Worm (Caenorhabditis elegans) whole organism, L1 larva: ENCODE results near the gene ckb-1.

Experiments used
- ama-1 ChIP-seq: fragments of 150-350 bp; optimal IDR thresholded peaks from 2 replicates; lab custom pipeline; 2014
- egl-13 ChIP-seq: sonication (generic microtip); optimal IDR thresholded peaks from 2 replicates; lab custom pipeline; 2016; ENCODE audit warnings: missing genotype, missing genetic modification reagents, missing genetic modification characterization, missing compliant biosample characterization
- elt-3 ChIP-seq, 6 experiments: fragments of 150-350 bp in 1 of 6; sonication (generic microtip); optimal IDR thresholded peaks; 2 replicates each; lab custom pipeline; 2017 to 2018; ENCODE audit warnings: missing biosample characterization in 6 of 6, missing genetic modification characterization in 6 of 6, inconsistent platforms in 1 of 6
- tlp-1 ChIP-seq: fragments of 150-350 bp; optimal IDR thresholded peaks from 2 replicates; lab custom pipeline; 2014; ENCODE audit warnings: missing biosample characterization, missing genetic modification characterization
- zag-1 ChIP-seq: fragments of 150-350 bp; optimal IDR thresholded peaks from 2 replicates; lab custom pipeline; 2014; ENCODE audit warnings: missing biosample characterization, missing genetic modification characterization
- ztf-11 ChIP-seq, 2 experiments: sonication (generic microtip); optimal IDR thresholded peaks; 2 replicates each; lab custom pipeline; 2016 to 2017; ENCODE audit warnings: missing genetic modification characterization in 2 of 2, missing biosample characterization in 1 of 2, missing compliant biosample characterization in 1 of 2

DNA sequence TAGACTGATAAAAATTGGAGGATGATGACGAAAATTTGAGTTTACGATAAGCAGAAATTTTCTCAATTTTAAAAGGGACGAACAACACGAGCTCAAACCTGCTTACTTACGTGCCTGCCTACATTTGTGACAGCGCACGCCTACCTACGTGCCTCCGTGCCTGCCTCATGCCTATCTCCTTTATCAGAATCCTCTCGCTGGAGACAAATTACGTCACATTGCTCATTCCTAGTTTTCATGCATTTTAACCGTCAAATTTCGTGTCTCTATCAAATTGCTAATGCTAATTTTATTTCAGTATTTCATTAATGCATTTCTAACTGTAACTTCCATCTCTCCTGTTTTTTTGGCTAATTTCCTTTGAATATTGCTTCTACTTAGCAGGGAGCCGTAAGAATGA lies 16.3 kb downstream of the ckb-1 start, which contains the start of gene pals-27:
- no peak for TF ChIP-seq zag-1 (tag; lab: Kevin White, UChicago)
- no peak for TF ChIP-seq elt-3 (tag; optimal IDR thresholded peaks at IDR 0.05; lab: Kevin White, UChicago)
- no peak for TF ChIP-seq ztf-11 (tag; optimal IDR thresholded peaks at IDR 0.05; lab: Kevin White, UChicago)
- TF ChIP-seq tlp-1 (tag; lab: Kevin White, UChicago) = no peak
- TF ChIP-seq ama-1 (lab: Kevin White, UChicago) = no peak
- TF ChIP-seq egl-13 (tag; lab: Kevin White, UChicago) = no peak
